Worm (Caenorhabditis elegans): ENCODE results near the gene T04C9.2.

Gene T04C9.2

DNA sequence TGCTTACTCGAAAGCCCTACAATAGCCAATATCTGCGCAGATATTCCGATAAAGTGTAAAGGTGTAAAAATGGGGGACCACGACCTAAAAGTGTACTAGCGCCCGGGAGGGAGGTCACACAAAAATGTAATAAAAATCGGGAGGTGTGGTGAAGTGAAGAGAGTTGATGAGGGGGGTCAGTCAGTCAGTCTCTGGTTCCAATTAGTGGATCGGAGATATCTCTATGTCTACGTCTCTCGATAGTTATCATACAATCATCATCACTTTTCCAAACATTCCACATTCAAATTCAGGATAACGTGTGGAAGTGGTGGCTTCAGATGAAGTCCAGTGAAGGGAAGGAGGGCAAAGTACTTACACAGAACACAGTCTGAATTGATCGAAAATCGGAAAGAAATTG lies 15.7 kb upstream of the T04C9.2 start:
- TF ChIP-seq nhr-21 (tag; optimal IDR thresholded peaks at IDR 0.05) = no peak
- TF ChIP-seq nhr-129 (tag; optimal IDR thresholded peaks at IDR 0.05) = peak; percentile 4

DNA sequence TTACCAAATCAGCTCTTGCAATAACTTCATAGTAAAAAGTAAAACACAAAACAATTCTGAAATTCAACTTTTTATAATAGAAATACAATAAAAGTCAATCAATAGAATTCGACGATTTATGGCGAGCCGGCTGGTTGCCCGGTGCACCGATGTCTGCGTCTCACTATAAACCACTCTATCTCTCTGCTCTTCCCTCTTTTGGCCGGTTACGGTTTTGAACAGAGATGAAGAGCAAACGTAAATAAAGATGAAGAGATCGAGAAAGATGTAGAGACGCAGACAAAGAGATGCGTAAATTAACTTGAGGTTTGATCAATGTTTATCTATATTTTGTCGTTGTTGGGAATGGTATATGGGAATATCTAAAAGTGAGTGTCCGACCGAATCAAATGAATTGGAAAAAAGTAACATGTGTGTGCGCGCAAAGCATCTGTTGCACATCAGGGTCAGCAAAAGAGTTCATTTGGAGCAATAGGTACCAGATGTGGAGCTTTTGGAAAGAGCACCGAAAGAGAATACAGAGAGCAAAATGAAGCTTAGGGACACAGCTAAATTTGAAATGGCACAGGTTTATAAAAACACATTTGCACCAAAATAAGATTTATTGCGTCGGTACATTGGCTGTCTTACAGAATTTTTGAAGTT lies 11.3 kb upstream of the T04C9.2 start:
- TF ChIP-seq mdl-1 (tag; optimal IDR thresholded peaks at IDR 0.05) (no peak), sma-3 (GFP tag; optimal IDR thresholded peaks at IDR 0.05) (no peak), lin-11 (tag; optimal IDR thresholded peaks at IDR 0.05) (no peak), sma-9 (GFP tag; optimal IDR thresholded peaks at IDR 0.05) (peak; percentile 8), sma-9 (tag; optimal IDR thresholded peaks at IDR 0.05) (no peak), F13H6.1 (tag; optimal IDR thresholded peaks at IDR 0.05) (peak; percentile 29), R02D3.7 (tag; optimal IDR thresholded peaks at IDR 0.05) (no peak), egl-27 (tag; optimal IDR thresholded peaks at IDR 0.05) (no peak), mab-5 (tag; optimal IDR thresholded peaks at IDR 0.05) (no peak), lin-39 (tag; optimal IDR thresholded peaks at IDR 0.05) (no peak)

DNA sequence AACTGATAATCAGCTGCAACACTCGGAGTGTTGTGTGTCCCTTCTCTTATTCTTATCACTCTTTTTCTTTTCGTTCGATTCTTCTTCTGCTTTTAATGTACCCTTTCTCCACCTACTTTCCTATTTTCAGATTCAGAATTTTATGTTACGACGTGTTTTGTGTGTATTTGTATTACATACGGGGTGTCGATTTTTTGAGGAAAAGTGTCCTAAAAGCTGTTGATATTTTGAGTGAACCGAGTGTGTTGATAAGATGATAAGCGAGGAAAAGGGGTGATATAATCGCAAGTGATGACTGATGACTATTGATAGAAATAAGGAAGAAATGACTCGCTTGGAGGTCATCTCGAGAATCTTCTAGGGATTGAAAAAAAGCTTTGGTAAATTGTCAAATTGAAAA lies 10.3 kb upstream of the T04C9.2 start:
- no peak for TF ChIP-seq alr-1 (tag; optimal IDR thresholded peaks at IDR 0.05)
- peak; percentile 2 for TF ChIP-seq gmeb-1 (tag; optimal IDR thresholded peaks at IDR 0.05)
- TF ChIP-seq lin-39 (tag; optimal IDR thresholded peaks at IDR 0.05) = no peak
- TF ChIP-seq fos-1 (tag; optimal IDR thresholded peaks at IDR 0.05) = peak; percentile 95
- TF ChIP-seq nhr-23 (tag; optimal IDR thresholded peaks at IDR 0.05) = no peak
- no peak for TF ChIP-seq snpc-4 (tag; optimal IDR thresholded peaks at IDR 0.05)
- no peak for TF ChIP-seq nhr-11 (tag; optimal IDR thresholded peaks at IDR 0.05)
- TF ChIP-seq mdl-1 (tag; optimal IDR thresholded peaks at IDR 0.05) = no peak
- peak; percentile 68 for TF ChIP-seq skn-1 (tag; optimal IDR thresholded peaks at IDR 0.05)
- TF ChIP-seq nhr-77 (tag; optimal IDR thresholded peaks at IDR 0.05) = no peak

DNA sequence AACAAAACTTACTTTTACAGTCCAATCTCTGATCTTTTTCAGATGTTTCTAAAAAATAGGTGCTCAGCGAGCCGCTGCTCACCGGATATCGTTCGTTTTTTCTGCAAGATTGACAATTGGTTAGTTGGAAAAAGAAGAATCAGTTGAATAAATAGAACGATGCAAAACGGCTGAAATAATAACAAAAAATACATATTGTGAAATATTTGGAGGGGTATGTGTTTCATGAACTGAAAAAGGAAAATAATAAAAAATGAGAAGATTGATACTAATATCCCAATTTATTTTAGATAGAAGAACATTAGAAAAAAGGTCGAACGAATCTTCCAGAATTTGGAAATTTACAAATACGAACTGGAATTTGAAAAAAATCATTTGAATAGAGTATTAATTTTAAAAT lies 9.7 kb upstream of the T04C9.2 start, which contains the start of gene frm-2:
Gene frm-2, minus strand, starts transcription at position 101 of the 400 bp plus-strand sequence.
- TF ChIP-seq nhr-25 (tag; optimal IDR thresholded peaks at IDR 0.05) = no peak
- no peak for TF ChIP-seq ZK546.5 (tag; optimal IDR thresholded peaks at IDR 0.05)
- no peak for TF ChIP-seq ztf-4 (tag; optimal IDR thresholded peaks at IDR 0.05)
- no peak for TF ChIP-seq egl-27 (tag; optimal IDR thresholded peaks at IDR 0.05)
- TF ChIP-seq ceh-82 (tag; optimal IDR thresholded peaks at IDR 0.05) = no peak
- TF ChIP-seq skn-1 (tag; optimal IDR thresholded peaks at IDR 0.05) = no peak
- no peak for TF ChIP-seq lin-39 (tag; optimal IDR thresholded peaks at IDR 0.05)
- no peak for TF ChIP-seq snpc-4 (tag; optimal IDR thresholded peaks at IDR 0.05)
- no peak for TF ChIP-seq nhr-237 (tag; optimal IDR thresholded peaks at IDR 0.05)
- TF ChIP-seq nhr-21 (tag; optimal IDR thresholded peaks at IDR 0.05) = no peak

DNA sequence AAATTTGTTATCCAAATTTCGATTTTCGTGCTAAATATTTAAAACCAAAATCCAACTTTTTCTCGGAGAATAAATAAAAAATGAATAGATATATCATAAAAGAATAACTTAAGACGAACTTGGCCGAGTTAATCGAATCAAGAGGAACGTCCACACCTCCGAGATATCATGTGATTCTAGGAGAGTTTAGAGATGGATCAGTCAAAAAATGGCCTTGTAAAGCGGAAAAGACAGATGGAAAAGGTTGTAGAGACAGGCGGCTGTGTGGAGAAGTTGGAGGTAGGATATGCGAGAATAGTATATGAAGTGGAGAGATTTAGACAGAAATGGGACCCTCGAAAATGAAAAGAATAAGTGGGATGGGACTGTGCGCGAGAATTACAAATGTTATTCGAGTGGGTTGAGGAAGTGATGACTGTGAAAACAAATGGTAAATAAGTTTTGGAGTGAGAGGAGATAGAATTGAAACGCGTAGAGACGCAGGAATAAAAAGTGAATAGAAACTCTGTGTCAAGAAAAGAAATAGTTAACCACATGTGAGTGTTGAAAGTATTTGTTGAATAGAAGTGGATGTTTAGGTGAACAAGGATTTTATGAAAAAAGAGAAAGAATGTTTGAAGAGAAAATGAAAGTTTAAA lies 8.8 kb upstream of the T04C9.2 start:
- no peak for TF ChIP-seq lin-11 (tag; optimal IDR thresholded peaks at IDR 0.05)
- peak; percentile 31 for TF ChIP-seq nhr-25 (tag; optimal IDR thresholded peaks at IDR 0.05)
- peak; percentile 26 for TF ChIP-seq sma-3 (GFP tag; optimal IDR thresholded peaks at IDR 0.05)

DNA sequence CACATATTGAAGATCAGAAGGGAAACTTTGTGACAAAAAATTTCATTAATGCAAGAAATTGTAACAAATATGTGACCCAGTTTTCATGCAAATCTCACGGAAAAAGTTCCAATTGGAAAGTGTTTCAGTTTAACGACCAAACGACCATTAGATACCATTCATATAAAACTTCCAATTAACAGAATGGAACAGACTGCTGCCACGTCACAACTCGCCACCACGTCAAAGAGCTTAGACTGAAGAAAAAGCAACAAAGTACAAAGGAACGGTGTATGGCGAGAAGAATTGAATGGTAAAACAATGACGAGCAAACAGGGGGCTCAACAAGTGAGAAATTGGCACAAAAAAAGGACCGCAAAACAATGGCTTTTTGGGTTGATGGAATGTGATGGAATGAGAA lies 6.3 kb upstream of the T04C9.2 start, which contains the start of gene T04C9.3:
Gene T04C9.3, plus strand, starts transcription at position 301 of the 400 bp plus-strand sequence.
- TF ChIP-seq nhr-129 (tag; optimal IDR thresholded peaks at IDR 0.05) = no peak
- TF ChIP-seq blmp-1 (tag; optimal IDR thresholded peaks at IDR 0.05; ENCODE audit: insufficient read depth) = no peak
- no peak for TF ChIP-seq elt-1 (tag; optimal IDR thresholded peaks at IDR 0.05)
- no peak for TF ChIP-seq crh-2 (tag; optimal IDR thresholded peaks at IDR 0.05)
- TF ChIP-seq nhr-6 (tag; optimal IDR thresholded peaks at IDR 0.05) = no peak
- TF ChIP-seq fos-1 (tag; optimal IDR thresholded peaks at IDR 0.05) = no peak

DNA sequence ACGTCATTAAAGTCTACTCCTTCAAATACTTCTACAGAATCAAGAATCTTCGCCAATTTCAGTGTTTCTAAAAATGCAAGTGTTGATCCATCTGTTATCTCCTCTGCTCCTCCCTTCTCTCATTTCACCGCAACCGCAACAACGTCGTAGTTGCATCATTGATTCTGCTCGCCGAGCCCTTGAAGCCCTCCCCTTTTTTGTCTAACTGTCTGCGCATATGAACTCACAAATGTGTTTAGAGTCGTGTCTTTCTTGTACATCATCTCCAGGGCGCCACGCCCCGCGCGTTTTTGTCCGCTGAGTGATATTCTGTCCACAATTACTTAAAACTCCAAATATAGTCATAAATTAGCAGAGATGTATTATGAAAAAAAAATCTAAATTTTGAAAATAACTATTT lies 3.7 kb upstream of the T04C9.2 start:
- no peak for TF ChIP-seq mdl-1 (tag; optimal IDR thresholded peaks at IDR 0.05)
- no peak for TF ChIP-seq ceh-16 (tag; optimal IDR thresholded peaks at IDR 0.05)
- TF ChIP-seq nhr-6 (tag; optimal IDR thresholded peaks at IDR 0.05) = no peak
- peak; percentile 35 for TF ChIP-seq C34F6.9 (tag; optimal IDR thresholded peaks at IDR 0.05)
- TF ChIP-seq nhr-129 (tag; optimal IDR thresholded peaks at IDR 0.05) = peak; percentile 24
- TF ChIP-seq F13H6.1 (tag; optimal IDR thresholded peaks at IDR 0.05) = peak; percentile 8
- TF ChIP-seq crh-2 (tag; optimal IDR thresholded peaks at IDR 0.05) = peak; percentile 24
- TF ChIP-seq dmd-4 (tag; optimal IDR thresholded peaks at IDR 0.05) = no peak
- peak in 1 of 2 experiments; percentile 36 for TF ChIP-seq lsy-2 (tag; optimal IDR thresholded peaks at IDR 0.05)
- peak; percentile 56 for TF ChIP-seq unc-55 (GFP tag; optimal IDR thresholded peaks at IDR 0.05)
- no peak for TF ChIP-seq R02D3.7 (tag; optimal IDR thresholded peaks at IDR 0.05)
- TF ChIP-seq nhr-12 (tag; optimal IDR thresholded peaks at IDR 0.05) = no peak

All from whole organism, L2 larva.